Worm (Caenorhabditis elegans): ENCODE results near the gene hpo-34.

- no peak for TF ChIP-seq unc-30 (tag; optimal IDR thresholded peaks at IDR 0.05)
- TF ChIP-seq fos-1 (tag; optimal IDR thresholded peaks at IDR 0.05): no peak
- TF ChIP-seq lin-14 (GFP tag; optimal IDR thresholded peaks at IDR 0.05): no peak
- no peak for TF ChIP-seq snpc-4 (tag; optimal IDR thresholded peaks at IDR 0.05)
- no peak for TF ChIP-seq aha-1 (tag; optimal IDR thresholded peaks at IDR 0.05)
- no peak for TF ChIP-seq elt-2 (tag; optimal IDR thresholded peaks at IDR 0.05)
- no peak for TF ChIP-seq vab-15 (tag; optimal IDR thresholded peaks at IDR 0.05)
- no peak for TF ChIP-seq lsy-2 (tag; optimal IDR thresholded peaks at IDR 0.05)
Measured at ce11 chrX:11466444-11467319, 52.2 kb downstream of the hpo-34 start.

All from whole organism, L1 larva.